Fruit fly (Drosophila melanogaster): ENCODE measurements around the gene Nbr.

dm6 chr2L:21189273-21189781 is 26.4 kb upstream of the Nbr start:
- TF ChIP-seq CG14655 (GFP tag; optimal IDR thresholded peaks at IDR 0.05) (no peak), EcR (GFP tag; optimal IDR thresholded peaks at IDR 0.05) (no peak), Pif1A (GFP tag; optimal IDR thresholded peaks at IDR 0.05) (no peak), CG8301 (tag; optimal IDR thresholded peaks at IDR 0.05) (no peak), CG9948 (tag; optimal IDR thresholded peaks at IDR 0.05) (no peak), rn (GFP tag; IDR thresholded peaks at IDR 0.05) (no peak), CG34367 (tag; optimal IDR thresholded peaks at IDR 0.05) (no peak), CG4496 (GFP tag; IDR thresholded peaks at IDR 0.05) (no peak), CG12605 (GFP tag; IDR thresholded peaks at IDR 0.05) (no peak)

Measured in whole organism, pupa.